Fruit fly (Drosophila melanogaster) whole organism, pupa: ENCODE measurements around the gene CG46339.

Experiments used
- CG10348 ChIP-seq: fragments of 200-800 bp; sonication (Bioruptor generic); IDR thresholded peaks from 2 replicates; pipeline ENCODE4 v1.3.6; 2022; ENCODE audit warnings: missing biosample characterization, missing genetic modification characterization
- CG12605 ChIP-seq: fragments of 200-800 bp; sonication (Bioruptor generic); IDR thresholded peaks from 2 replicates; pipeline ENCODE4 v1.3.6; 2022; ENCODE audit warnings: missing biosample characterization, missing genetic modification characterization
- CG13204 ChIP-seq: fragments of 200-800 bp; sonication (Bioruptor generic); optimal IDR thresholded peaks from 2 replicates; lab custom pipeline; 2018; ENCODE audit warnings: missing biosample characterization, mild to moderate bottlenecking, missing genetic modification characterization, moderate library complexity
- CG14655 ChIP-seq: fragments of 200-800 bp; sonication (Bioruptor generic); optimal IDR thresholded peaks from 3 replicates; lab custom pipeline; 2017; ENCODE audit warnings: mild to moderate bottlenecking, missing biosample characterization, missing genetic modification reagents, missing genetic modification characterization
- CG15710 ChIP-seq: fragments of 200-800 bp; sonication (Bioruptor generic); optimal IDR thresholded peaks from 2 replicates; lab custom pipeline; 2018; ENCODE audit warnings: missing biosample characterization, mild to moderate bottlenecking, missing genetic modification characterization, moderate library complexity
- CG17806 ChIP-seq: fragments of 200-800 bp; sonication (Bioruptor generic); optimal IDR thresholded peaks from 2 replicates; lab custom pipeline; 2018; ENCODE audit warnings: missing biosample characterization, mild to moderate bottlenecking, missing genetic modification characterization, moderate library complexity
- CG32121 ChIP-seq: fragments of 200-800 bp; sonication (Bioruptor generic); IDR thresholded peaks from 2 replicates; pipeline ENCODE4 v1.3.6; 2022; ENCODE audit warnings: missing biosample characterization, missing genetic modification characterization
- CG34367 ChIP-seq: fragments of 200-800 bp; sonication (Bioruptor generic); optimal IDR thresholded peaks from 2 replicates; lab custom pipeline; 2018; ENCODE audit warnings: missing biosample characterization, mild to moderate bottlenecking, missing genetic modification characterization
- CG4496 ChIP-seq: fragments of 200-800 bp; sonication (Bioruptor generic); IDR thresholded peaks from 3 replicates; pipeline ENCODE4 v1.3.6; 2022; ENCODE audit warnings: missing biosample characterization, missing genetic modification characterization
- CG8159 ChIP-seq: fragments of 200-800 bp; sonication (Bioruptor generic); optimal IDR thresholded peaks from 3 replicates; lab custom pipeline; 2018; ENCODE audit warnings: missing biosample characterization, mild to moderate bottlenecking, missing genetic modification characterization, moderate library complexity
- CG8301 ChIP-seq: fragments of 200-800 bp; sonication (Bioruptor generic); optimal IDR thresholded peaks from 2 replicates; lab custom pipeline; 2018; ENCODE audit warnings: missing biosample characterization, mild to moderate bottlenecking, missing genetic modification characterization
- CG9948 ChIP-seq: fragments of 200-800 bp; sonication (Bioruptor generic); optimal IDR thresholded peaks from 2 replicates; lab custom pipeline; 2018; ENCODE audit warnings: missing biosample characterization, mild to moderate bottlenecking, missing genetic modification characterization, moderate library complexity
- D1 ChIP-seq: fragments of 200-800 bp; sonication (Bioruptor generic); optimal IDR thresholded peaks from 2 replicates; lab custom pipeline; 2018; ENCODE audit warnings: missing biosample characterization, mild to moderate bottlenecking, missing genetic modification characterization, moderate library complexity
- EcR ChIP-seq: fragments of 200-800 bp; sonication (Bioruptor generic); optimal IDR thresholded peaks from 3 replicates; lab custom pipeline; 2019; ENCODE audit warnings: missing biosample characterization, missing genetic modification characterization, mild to moderate bottlenecking, moderate library complexity, missing genetic modification reagents
- Ets98B ChIP-seq: fragments of 200-800 bp; sonication (Bioruptor generic); IDR thresholded peaks from 2 replicates; pipeline ENCODE4 v1.3.6; 2022; ENCODE audit warnings: missing biosample characterization, missing genetic modification characterization
- Pif1A ChIP-seq: fragments of 200-800 bp; sonication (Bioruptor generic); optimal IDR thresholded peaks from 3 replicates; lab custom pipeline; 2016; ENCODE audit warnings: missing biosample characterization, missing genetic modification characterization
- Pif1B ChIP-seq: fragments of 200-800 bp; sonication (Bioruptor generic); optimal IDR thresholded peaks from 3 replicates; lab custom pipeline; 2016; ENCODE audit warnings: missing biosample characterization, missing genetic modification characterization
- Snoo ChIP-seq: fragments of 200-800 bp; sonication (Bioruptor generic); optimal IDR thresholded peaks from 3 replicates; lab custom pipeline; 2017; ENCODE audit warnings: missing biosample characterization, mild to moderate bottlenecking, missing genetic modification characterization, inconsistent platforms
- fd96Ca ChIP-seq: fragments of 200-800 bp; sonication (Bioruptor generic); IDR thresholded peaks from 3 replicates; pipeline ENCODE4 v1.3.6; 2022; ENCODE audit warnings: missing biosample characterization, missing genetic modification characterization
- gl ChIP-seq: fragments of 200-800 bp; sonication (Bioruptor generic); optimal IDR thresholded peaks from 2 replicates; lab custom pipeline; 2018; ENCODE audit warnings: missing biosample characterization, mild to moderate bottlenecking, missing genetic modification characterization
- rn ChIP-seq: fragments of 200-800 bp; sonication (Bioruptor generic); IDR thresholded peaks from 2 replicates; pipeline ENCODE4 v1.3.6; 2022; ENCODE audit warnings: missing biosample characterization, missing genetic modification characterization

Gene CG46339

dm6 chr3R:26906711-26907510 lies 8.7 kb upstream of the CG46339 start:
- TF ChIP-seq CG32121 (0 out of 2 replicates have a peak, but pooled peaks have one; percentile 13), CG17806 (tag; lab: Kevin White, UChicago) (no peak), D1 (tag; lab: Kevin White, UChicago) (no peak), CG4496 (GFP tag; lab: Robert Waterston, UW) (peak; percentile 16; the same call in 1 of the 3 replicates), rn (GFP tag; lab: Robert Waterston, UW) (no peak), fd96Ca (GFP tag; lab: Robert Waterston, UW) (peak; percentile 39; the same call in 1 of the 3 replicates)
- TF ChIP-seq, all 21 proteins: peak for 3

DNA sequence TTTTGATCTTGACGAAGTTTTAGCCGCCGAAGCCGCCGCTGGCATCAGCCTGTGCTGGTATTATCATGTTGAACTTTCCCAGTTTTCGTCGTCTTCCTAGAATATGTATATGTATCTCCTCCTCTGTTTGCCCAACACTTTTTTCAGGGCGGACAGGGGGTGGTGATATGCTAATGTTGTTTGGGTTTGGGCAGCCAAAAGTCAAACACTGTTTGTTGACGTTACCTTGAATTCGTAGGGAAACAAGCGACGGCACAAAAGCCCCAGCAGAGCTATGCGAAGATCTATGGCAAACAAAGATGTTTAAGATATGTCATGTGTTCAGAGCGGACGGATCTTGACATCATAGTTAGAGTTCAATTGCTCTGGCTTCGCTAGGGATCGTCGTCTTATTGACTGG lies 6.8 kb upstream of the CG46339 start:
- TF ChIP-seq CG14655 (GFP tag; lab: Kevin White, UChicago): no peak
- no peak for TF ChIP-seq CG15710 (tag; lab: Kevin White, UChicago)
- no peak for TF ChIP-seq CG34367 (tag; lab: Kevin White, UChicago)
- TF ChIP-seq CG8159 (tag; lab: Kevin White, UChicago): no peak
- no peak for TF ChIP-seq CG4496 (GFP tag; lab: Robert Waterston, UW)
- TF ChIP-seq Ets98B (GFP tag; lab: Robert Waterston, UW): no peak
- no peak for TF ChIP-seq fd96Ca (GFP tag; lab: Robert Waterston, UW)
- no peak for TF ChIP-seq rn (GFP tag; lab: Robert Waterston, UW)
- TF ChIP-seq CG9948 (tag; lab: Kevin White, UChicago): no peak
- no peak for TF ChIP-seq gl
- TF ChIP-seq CG13204 (GFP tag; lab: Kevin White, UChicago): no peak
- TF ChIP-seq CG32121: no peak
- no peak for TF ChIP-seq Pif1B (GFP tag; lab: Kevin White, UChicago)
- no peak for TF ChIP-seq Snoo (tag; lab: Kevin White, UChicago)
- TF ChIP-seq D1 (tag; lab: Kevin White, UChicago): no peak
- TF ChIP-seq Pif1A (GFP tag; lab: Kevin White, UChicago): no peak
- TF ChIP-seq CG8301 (tag; lab: Kevin White, UChicago): no peak
- TF ChIP-seq CG12605 (GFP tag; lab: Robert Waterston, UW): no peak
- TF ChIP-seq EcR (GFP tag; lab: Kevin White, UChicago): no peak
- TF ChIP-seq CG10348 (GFP tag; lab: Robert Waterston, UW): no peak

dm6 chr3R:26912615-26913014 lies 2.9 kb upstream of the CG46339 start, which contains the start of gene Ets97D:
Ets97D (minus strand) TSS chr3R:26912886.
- TF ChIP-seq rn (GFP tag; lab: Robert Waterston, UW): no peak
- TF ChIP-seq CG34367 (tag; lab: Kevin White, UChicago): no peak
- TF ChIP-seq Snoo (tag; lab: Kevin White, UChicago): no peak
- no peak for TF ChIP-seq CG8159 (tag; lab: Kevin White, UChicago)
- TF ChIP-seq CG12605 (GFP tag; lab: Robert Waterston, UW): 0 out of 2 replicates have a peak, but pooled peaks have one; percentile 25

- no peak for TF ChIP-seq fd96Ca (GFP tag; lab: Robert Waterston, UW)
- no peak for TF ChIP-seq D1 (tag; lab: Kevin White, UChicago)
- no peak for TF ChIP-seq CG17806 (tag; lab: Kevin White, UChicago)
- no peak for TF ChIP-seq CG9948 (tag; lab: Kevin White, UChicago)
- no peak for TF ChIP-seq CG4496 (GFP tag; lab: Robert Waterston, UW)
- no peak for TF ChIP-seq CG12605 (GFP tag; lab: Robert Waterston, UW)
- TF ChIP-seq Snoo (tag; lab: Kevin White, UChicago): no peak
- TF ChIP-seq rn (GFP tag; lab: Robert Waterston, UW): no peak
- TF ChIP-seq CG34367 (tag; lab: Kevin White, UChicago): no peak
- no peak for TF ChIP-seq gl
- TF ChIP-seq EcR (GFP tag; lab: Kevin White, UChicago): no peak
- no peak for TF ChIP-seq CG8301 (tag; lab: Kevin White, UChicago)
- no peak for TF ChIP-seq CG13204 (GFP tag; lab: Kevin White, UChicago)
- no peak for TF ChIP-seq CG32121
- no peak for TF ChIP-seq CG10348 (GFP tag; lab: Robert Waterston, UW)
These were observed 3.3 kb downstream of the CG46339 start for dm6 chr3R:26918857-26919256.

- TF ChIP-seq gl (no peak), Pif1B (GFP tag; lab: Kevin White, UChicago) (no peak), Pif1A (GFP tag; lab: Kevin White, UChicago) (peak; percentile 11), CG14655 (GFP tag; lab: Kevin White, UChicago) (peak; percentile 30), CG13204 (GFP tag; lab: Kevin White, UChicago) (no peak), Snoo (tag; lab: Kevin White, UChicago) (peak; percentile 18), rn (GFP tag; lab: Robert Waterston, UW) (no peak), CG9948 (tag; lab: Kevin White, UChicago) (no peak), CG10348 (GFP tag; lab: Robert Waterston, UW) (no peak)
These were observed 8.3 kb downstream of the CG46339 start for dm6 chr3R:26923830-26924333.

DNA sequence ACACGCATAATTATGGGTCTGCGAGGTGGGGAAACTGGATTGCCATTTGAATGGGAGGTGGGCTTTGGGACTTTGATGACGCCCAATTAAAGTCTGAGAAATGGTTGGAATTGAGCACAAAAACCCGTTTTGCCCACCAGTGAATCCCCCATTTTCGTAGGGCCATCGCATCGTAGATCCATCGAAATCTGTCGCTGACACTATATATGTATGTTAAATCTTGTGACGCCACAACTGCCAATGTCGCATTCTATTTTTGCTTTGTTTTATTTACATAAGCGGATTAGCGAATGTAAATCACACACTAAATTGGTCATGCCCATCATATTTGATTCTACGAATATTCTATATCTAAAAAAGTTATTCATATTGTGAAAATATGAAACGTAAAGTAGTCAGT lies 10.9 kb downstream of the CG46339 start:
- no peak for TF ChIP-seq rn (GFP tag; lab: Robert Waterston, UW)
- TF ChIP-seq CG14655 (GFP tag; lab: Kevin White, UChicago): no peak
- no peak for TF ChIP-seq CG13204 (GFP tag; lab: Kevin White, UChicago)
- TF ChIP-seq Ets98B (GFP tag; lab: Robert Waterston, UW): no peak
- TF ChIP-seq fd96Ca (GFP tag; lab: Robert Waterston, UW): no peak
- TF ChIP-seq CG4496 (GFP tag; lab: Robert Waterston, UW): no peak
- no peak for TF ChIP-seq Pif1A (GFP tag; lab: Kevin White, UChicago)
- no peak for TF ChIP-seq CG17806 (tag; lab: Kevin White, UChicago)
- no peak for TF ChIP-seq CG8301 (tag; lab: Kevin White, UChicago)
- TF ChIP-seq CG32121: no peak
- no peak for TF ChIP-seq D1 (tag; lab: Kevin White, UChicago)
